Fruit fly (Drosophila melanogaster): ENCODE results near the gene Ulp1.
A peak's percentile ranks its signal among the peaks of the same experiment; 100 is the strongest.

The Ulp1 gene

dm6 chrX:19154998-19155397, 53.0 kb downstream of the Ulp1 start (continued):
- TF ChIP-seq pros (GFP tag; optimal IDR thresholded peaks at IDR 0.05): peak; percentile 50
- no peak for TF ChIP-seq lov (optimal IDR thresholded peaks at IDR 0.05)
- TF ChIP-seq lov (GFP tag; IDR thresholded peaks at IDR 0.05): peak; percentile 92
- TF ChIP-seq PHDP (tag; optimal IDR thresholded peaks at IDR 0.05): peak; percentile 81
- peak; percentile 40; the same call in 1 of the 3 replicates for TF ChIP-seq C15 (GFP tag; IDR thresholded peaks at IDR 0.05)
- peak; percentile 56; the same call in 1 of the 2 replicates for TF ChIP-seq CG7372 (GFP tag; IDR thresholded peaks at IDR 0.05)
- TF ChIP-seq CG3281 (GFP tag; optimal IDR thresholded peaks at IDR 0.05): peak; percentile 8
- TF ChIP-seq CG7963 (GFP tag; IDR thresholded peaks at IDR 0.05; ENCODE audit: partially characterized antibody): no peak
- peak; percentile 1 for TF ChIP-seq CG4328 (GFP tag; optimal IDR thresholded peaks at IDR 0.05)
- peak; percentile 29 for TF ChIP-seq Bteb2 (GFP tag; optimal IDR thresholded peaks at IDR 0.05)
- TF ChIP-seq CTCF (GFP tag; optimal IDR thresholded peaks at IDR 0.05): peak; percentile 3
- TF ChIP-seq Atf6 (GFP tag; IDR thresholded peaks at IDR 0.05): peak; percentile 56; the same call in 1 of the 2 replicates
- peak; percentile 91 for TF ChIP-seq Spps (tag; optimal IDR thresholded peaks at IDR 0.05)
- TF ChIP-seq Xrp1 (GFP tag; IDR thresholded peaks at IDR 0.05): peak; percentile 97
- TF ChIP-seq CG13624 (GFP tag; optimal IDR thresholded peaks at IDR 0.05): peak; percentile 85
- TF ChIP-seq pan (optimal IDR thresholded peaks at IDR 0.05): no peak
- TF ChIP-seq pan (GFP tag; optimal IDR thresholded peaks at IDR 0.05 in 1 of 2, IDR thresholded peaks at IDR 0.05 in 1 of 2): peak in 1 of 2 experiments; percentile 75
- no peak for TF ChIP-seq inv (GFP tag; IDR thresholded peaks at IDR 0.05; ENCODE audit: partially characterized antibody)
- TF ChIP-seq CG9876 (GFP tag; optimal IDR thresholded peaks at IDR 0.05): peak; percentile 51
- TF ChIP-seq tin (GFP tag; optimal IDR thresholded peaks at IDR 0.05): peak; percentile 91
- TF ChIP-seq CG12155 (GFP tag; optimal IDR thresholded peaks at IDR 0.05): peak; percentile 73
- peak; percentile 76 for TF ChIP-seq twi (tag; optimal IDR thresholded peaks at IDR 0.05)
- TF ChIP-seq ci (GFP tag; IDR thresholded peaks at IDR 0.05): peak; percentile 96
- TF ChIP-seq H15 (GFP tag; IDR thresholded peaks at IDR 0.05): peak; percentile 83
- peak; percentile 77 for TF ChIP-seq CG10654 (GFP tag; optimal IDR thresholded peaks at IDR 0.05)
- TF ChIP-seq chm (GFP tag; IDR thresholded peaks at IDR 0.05): peak; percentile 93
- peak; percentile 88 for TF ChIP-seq Awh (GFP tag; IDR thresholded peaks at IDR 0.05)
- peak; percentile 52 for TF ChIP-seq CG31388 (GFP tag; optimal IDR thresholded peaks at IDR 0.05)
- TF ChIP-seq MBD-R2 (GFP tag; IDR thresholded peaks at IDR 0.05): peak; percentile 41; the same call in 1 of the 2 replicates
- TF ChIP-seq p53 (GFP tag; optimal IDR thresholded peaks at IDR 0.05): no peak
- peak; percentile 72; the same call in 2 of the 3 replicates for TF ChIP-seq ase (GFP tag; IDR thresholded peaks at IDR 0.05)
- TF ChIP-seq CG14014 (GFP tag; IDR thresholded peaks at IDR 0.05): peak; percentile 76
- peak; percentile 35 for TF ChIP-seq grn (GFP tag; optimal IDR thresholded peaks at IDR 0.05)
- peak; percentile 61; the same call in 1 of the 2 replicates for TF ChIP-seq ap (GFP tag; IDR thresholded peaks at IDR 0.05)
- TF ChIP-seq sug (tag; optimal IDR thresholded peaks at IDR 0.05): no peak
- TF ChIP-seq GATAe (GFP tag; conservative IDR thresholded peaks at IDR 0.05): no peak
- TF ChIP-seq toy (GFP tag; IDR thresholded peaks at IDR 0.05): no peak
- TF ChIP-seq CG18599 (GFP tag; optimal IDR thresholded peaks at IDR 0.05): peak; percentile 71
- no peak for TF ChIP-seq CG7928 (GFP tag; optimal IDR thresholded peaks at IDR 0.05)
- peak; percentile 88 for TF ChIP-seq dmrt99B (tag; optimal IDR thresholded peaks at IDR 0.05)
- no peak for TF ChIP-seq Hey (tag; optimal IDR thresholded peaks at IDR 0.05)
- peak; percentile 58 for TF ChIP-seq gro (GFP tag; optimal IDR thresholded peaks at IDR 0.05)
- peak in 1 of 2 experiments; percentile 66 for TF ChIP-seq Hr78 (GFP tag; optimal IDR thresholded peaks at IDR 0.05)
- TF ChIP-seq sna (GFP tag; IDR thresholded peaks at IDR 0.05; ENCODE audit: partially characterized antibody): no peak
- no peak for TF ChIP-seq CG3995 (GFP tag; optimal IDR thresholded peaks at IDR 0.05)
- TF ChIP-seq mirr (GFP tag; optimal IDR thresholded peaks at IDR 0.05): no peak
- peak; percentile 96 for TF ChIP-seq CG10959 (GFP tag; IDR thresholded peaks at IDR 0.05)
- TF ChIP-seq chn (GFP tag; optimal IDR thresholded peaks at IDR 0.05): peak; percentile 88

Data from whole organism, embryonic.